In genomic region chrX:5056076-5056475, dm6 we compare ENCODE assay signal across 3 fruit fly cellular contexts.
TF ChIP-seq lines count a peak whose summit lies in the region.

No protein-coding gene starts in this region.

- TF ChIP-seq CTCF in whole organism, embryonic (GFP tag; optimal IDR thresholded peaks at IDR 0.05; lab: Kevin White, UChicago): no peak

TF ChIP-seq in whole organism, adult, 20 proteins besides CTCF, POLR2A, EP300 and RAD21:
- TF ChIP-seq ovo (GFP tag; optimal IDR thresholded peaks at IDR 0.05; lab: Kevin White, UChicago) (peak; percentile 49), pad (GFP tag; optimal IDR thresholded peaks at IDR 0.05; lab: Kevin White, UChicago) (no peak), toe (GFP tag; optimal IDR thresholded peaks at IDR 0.05; lab: Kevin White, UChicago) (no peak), CG7101 (tag; optimal IDR thresholded peaks at IDR 0.05; lab: Kevin White, UChicago) (no peak), Mnt (GFP tag; optimal IDR thresholded peaks at IDR 0.05; lab: Kevin White, UChicago) (no peak)

TF ChIP-seq in whole organism, embryonic, 481 proteins besides CTCF, POLR2A, EP300 and RAD21:
- TF ChIP-seq sqz (GFP tag; optimal IDR thresholded peaks at IDR 0.05; lab: Kevin White, UChicago) (peak; percentile 77), CG30403 (GFP tag; optimal IDR thresholded peaks at IDR 0.05; lab: Kevin White, UChicago) (no peak), bcd (GFP tag; optimal IDR thresholded peaks at IDR 0.05; lab: Kevin White, UChicago) (no peak), CG11093 (GFP tag; IDR thresholded peaks at IDR 0.05; lab: Robert Waterston, UW) (no peak), chinmo (GFP tag; IDR thresholded peaks at IDR 0.05; lab: Robert Waterston, UW; ENCODE audit: partially characterized antibody) (peak; percentile 69; the same call in 1 of the 4 replicates), zfh1 (GFP tag; IDR thresholded peaks at IDR 0.05; lab: Robert Waterston, UW) (no peak), emc (GFP tag; optimal IDR thresholded peaks at IDR 0.05; lab: Kevin White, UChicago) (no peak), sd (tag; optimal IDR thresholded peaks at IDR 0.05; lab: Kevin White, UChicago) (peak; percentile 20), D19B (GFP tag; optimal IDR thresholded peaks at IDR 0.05; lab: Kevin White, UChicago) (no peak), CG10462 (GFP tag; optimal IDR thresholded peaks at IDR 0.05; lab: Kevin White, UChicago) (no peak), abd-A (tag; optimal IDR thresholded peaks at IDR 0.05; lab: Kevin White, UChicago) (no peak), CG4424 (GFP tag; optimal IDR thresholded peaks at IDR 0.05; lab: Kevin White, UChicago) (no peak), CG8765 (GFP tag; IDR thresholded peaks at IDR 0.05; lab: Robert Waterston, UW) (no peak), Hey (tag; optimal IDR thresholded peaks at IDR 0.05; lab: Kevin White, UChicago) (no peak), odd (GFP tag; optimal IDR thresholded peaks at IDR 0.05; lab: Kevin White, UChicago) (no peak), klu (GFP tag; IDR thresholded peaks at IDR 0.05; lab: Robert Waterston, UW) (no peak), run (tag; optimal IDR thresholded peaks at IDR 0.05; lab: Kevin White, UChicago) (no peak), Pdp1 (GFP tag; optimal IDR thresholded peaks at IDR 0.05; lab: Kevin White, UChicago) (peak in 1 of 2 experiments; percentile 67), CG10565 (GFP tag; optimal IDR thresholded peaks at IDR 0.05; lab: Kevin White, UChicago) (no peak), CG10209 (GFP tag; optimal IDR thresholded peaks at IDR 0.05; lab: Kevin White, UChicago) (no peak), ac (GFP tag; optimal IDR thresholded peaks at IDR 0.05; lab: Kevin White, UChicago) (no peak), pzg (GFP tag; optimal IDR thresholded peaks at IDR 0.05; lab: Kevin White, UChicago) (no peak), Hmx (GFP tag; optimal IDR thresholded peaks at IDR 0.05; lab: Kevin White, UChicago) (no peak), sens (GFP tag; lab: Kevin White, UChicago) (peak; percentile 42), dysf (GFP tag; IDR thresholded peaks at IDR 0.05; lab: Robert Waterston, UW) (no peak), CG2678 (tag; optimal IDR thresholded peaks at IDR 0.05; lab: Kevin White, UChicago) (no peak), rib (GFP tag; IDR thresholded peaks at IDR 0.05; lab: Robert Waterston, UW) (no peak), Opbp (GFP tag; IDR thresholded peaks at IDR 0.05; lab: Robert Waterston, UW; ENCODE audit: partially characterized antibody) (no peak), oc (tag; optimal IDR thresholded peaks at IDR 0.05; lab: Kevin White, UChicago) (peak; percentile 28), gce (GFP tag; IDR thresholded peaks at IDR 0.05; lab: Robert Waterston, UW) (no peak), luna (GFP tag; optimal IDR thresholded peaks at IDR 0.05; lab: Kevin White, UChicago) (no peak), Lhr (GFP tag; optimal IDR thresholded peaks at IDR 0.05; lab: Kevin White, UChicago) (no peak), dmrt99B (tag; optimal IDR thresholded peaks at IDR 0.05; lab: Kevin White, UChicago) (no peak), CG11560 (tag; IDR thresholded peaks at IDR 0.05; lab: Robert Waterston, UW) (no peak), E2f2 (GFP tag; IDR thresholded peaks at IDR 0.05; lab: Robert Waterston, UW) (no peak), cato (GFP tag; optimal IDR thresholded peaks at IDR 0.05; lab: Kevin White, UChicago; ENCODE audit: borderline replicate concordance) (no peak), Hmr (GFP tag; optimal IDR thresholded peaks at IDR 0.05; lab: Kevin White, UChicago) (no peak), Rx (GFP tag; IDR thresholded peaks at IDR 0.05; lab: Robert Waterston, UW) (no peak), CG10979 (tag; optimal IDR thresholded peaks at IDR 0.05; lab: Kevin White, UChicago) (no peak), lola (GFP tag; optimal IDR thresholded peaks at IDR 0.05; lab: Kevin White, UChicago) (no peak), CG17359 (tag; optimal IDR thresholded peaks at IDR 0.05; lab: Kevin White, UChicago) (peak; percentile 21), ken (GFP tag; IDR thresholded peaks at IDR 0.05; lab: Robert Waterston, UW) (no peak), Asciz (GFP tag; optimal IDR thresholded peaks at IDR 0.05; lab: Kevin White, UChicago) (no peak), Ssrp (tag; optimal IDR thresholded peaks at IDR 0.05; lab: Kevin White, UChicago) (no peak), Dbx (GFP tag; IDR thresholded peaks at IDR 0.05; lab: Robert Waterston, UW) (no peak)

TF ChIP-seq in whole organism, prepupa, 60 proteins besides CTCF, POLR2A, EP300 and RAD21:
- TF ChIP-seq pdm3 (GFP tag; optimal IDR thresholded peaks at IDR 0.05; lab: Kevin White, UChicago): peak; percentile 0
- no peak for TF ChIP-seq topi (GFP tag; optimal IDR thresholded peaks at IDR 0.05; lab: Kevin White, UChicago)
- no peak for TF ChIP-seq CG8119 (GFP tag; IDR thresholded peaks at IDR 0.05; lab: Robert Waterston, UW)
- TF ChIP-seq vri (GFP tag; optimal IDR thresholded peaks at IDR 0.05; lab: Kevin White, UChicago): peak; percentile 7
